Worm (Caenorhabditis elegans): ENCODE measurements around the gene D1086.11.

- TF ChIP-seq snpc-4 (tag; optimal IDR thresholded peaks at IDR 0.05) (no peak), mdl-1 (tag; optimal IDR thresholded peaks at IDR 0.05) (no peak), nhr-77 (tag; optimal IDR thresholded peaks at IDR 0.05) (no peak), elt-1 (tag; optimal IDR thresholded peaks at IDR 0.05) (no peak), nhr-6 (tag; optimal IDR thresholded peaks at IDR 0.05) (no peak), nhr-237 (tag; optimal IDR thresholded peaks at IDR 0.05) (no peak), unc-39 (tag; optimal IDR thresholded peaks at IDR 0.05) (no peak)
Measured at ce11 chrV:14067816-14068296, 6.4 kb upstream of the D1086.11 start, which contains the start of gene D1086.17.

Data from whole organism, L2 larva.